Worm (Caenorhabditis elegans): ENCODE measurements around the gene clec-213.

ce11 chrV:7595132-7595531 lies 9.8 kb upstream of the clec-213 start:
- no peak for TF ChIP-seq pha-4 (tag; optimal IDR thresholded peaks at IDR 0.05)
- TF ChIP-seq nhr-11 (tag; optimal IDR thresholded peaks at IDR 0.05) = no peak
- no peak for TF ChIP-seq ZK546.5 (tag; optimal IDR thresholded peaks at IDR 0.05)
